Fruit fly (Drosophila melanogaster): ENCODE measurements around the gene CG15005.

CG15005 gene

dm6 chr3L:4193730-4194649 lies 10.1 kb downstream of the CG15005 start, which contains the start of gene CG43367 (continued):
- TF ChIP-seq klu (GFP tag; IDR thresholded peaks at IDR 0.05) (0 out of 2 replicates have a peak, but pooled peaks have one; percentile 21), Dad (GFP tag; optimal IDR thresholded peaks at IDR 0.05) (no peak), Sox102F (GFP tag; optimal IDR thresholded peaks at IDR 0.05) (no peak), CG6689 (GFP tag; IDR thresholded peaks at IDR 0.05) (no peak), CG9609 (GFP tag; optimal IDR thresholded peaks at IDR 0.05) (no peak), Elba2 (GFP tag; optimal IDR thresholded peaks at IDR 0.05) (peak; percentile 82), hbn (GFP tag; IDR thresholded peaks at IDR 0.05; ENCODE audit: partially characterized antibody) (no peak), CG3407 (GFP tag; optimal IDR thresholded peaks at IDR 0.05) (peak; percentile 57), bbx (GFP tag; IDR thresholded peaks at IDR 0.05; ENCODE audit: partially characterized antibody) (no peak), Hey (tag; optimal IDR thresholded peaks at IDR 0.05) (no peak), CG17912 (GFP tag; optimal IDR thresholded peaks at IDR 0.05) (peak; percentile 22), slbo (GFP tag; IDR thresholded peaks at IDR 0.05) (peak; percentile 41; the same call in 1 of the 2 replicates), so (GFP tag; IDR thresholded peaks at IDR 0.05) (0 out of 3 replicates have a peak, but pooled peaks have one; percentile 33), Atf6 (GFP tag; IDR thresholded peaks at IDR 0.05) (0 out of 2 replicates have a peak, but pooled peaks have one; percentile 22), Rfx (GFP tag; IDR thresholded peaks at IDR 0.05) (peak; percentile 67), Hr39 (optimal IDR thresholded peaks at IDR 0.05) (no peak), seq (GFP tag; IDR thresholded peaks at IDR 0.05) (no peak), tgo (GFP tag; IDR thresholded peaks at IDR 0.05) (no peak), stc (GFP tag; IDR thresholded peaks at IDR 0.05) (peak; percentile 11; the same call in 1 of the 2 replicates), bab2 (GFP tag; optimal IDR thresholded peaks at IDR 0.05) (no peak), CG2199 (GFP tag; IDR thresholded peaks at IDR 0.05) (no peak), Aef1 (GFP tag; IDR thresholded peaks at IDR 0.05) (no peak), Camta (GFP tag; optimal IDR thresholded peaks at IDR 0.05) (no peak), CG32767 (GFP tag; IDR thresholded peaks at IDR 0.05) (no peak), run (tag; optimal IDR thresholded peaks at IDR 0.05) (no peak), Trl (optimal IDR thresholded peaks at IDR 0.05) (no peak), Trl (GFP tag; optimal IDR thresholded peaks at IDR 0.05) (no peak), CG8944 (GFP tag; optimal IDR thresholded peaks at IDR 0.05) (no peak), Hsf (GFP tag; optimal IDR thresholded peaks at IDR 0.05) (no peak), chinmo (GFP tag; IDR thresholded peaks at IDR 0.05; ENCODE audit: partially characterized antibody) (no peak), CG42726 (GFP tag; IDR thresholded peaks at IDR 0.05; ENCODE audit: partially characterized antibody) (0 out of 2 replicates have a peak, but pooled peaks have one; percentile 29), grau (tag; optimal IDR thresholded peaks at IDR 0.05) (no peak), zen (tag; optimal IDR thresholded peaks at IDR 0.05) (no peak), Side (GFP tag; optimal IDR thresholded peaks at IDR 0.05) (peak; percentile 20), HLH54F (GFP tag; optimal IDR thresholded peaks at IDR 0.05) (peak; percentile 18), CG6854 (GFP tag; optimal IDR thresholded peaks at IDR 0.05) (no peak), tup (GFP tag; optimal IDR thresholded peaks at IDR 0.05) (no peak), CG10462 (GFP tag; optimal IDR thresholded peaks at IDR 0.05) (no peak), CG11695 (GFP tag; IDR thresholded peaks at IDR 0.05) (no peak), CG17359 (tag; optimal IDR thresholded peaks at IDR 0.05) (no peak), crol (GFP tag; IDR thresholded peaks at IDR 0.05) (peak; percentile 90), HmgD (GFP tag; optimal IDR thresholded peaks at IDR 0.05) (peak; percentile 25), CG9215 (GFP tag; IDR thresholded peaks at IDR 0.05) (no peak), chm (GFP tag; IDR thresholded peaks at IDR 0.05) (0 out of 2 replicates have a peak, but pooled peaks have one; percentile 11), MTF-1 (GFP tag; optimal IDR thresholded peaks at IDR 0.05; ENCODE audit: borderline replicate concordance) (peak; percentile 6), CG15696 (tag; optimal IDR thresholded peaks at IDR 0.05) (no peak), Opbp (GFP tag; IDR thresholded peaks at IDR 0.05; ENCODE audit: partially characterized antibody) (peak; percentile 50; the same call in 1 of the 3 replicates), mam (GFP tag; optimal IDR thresholded peaks at IDR 0.05) (no peak), CG34422 (GFP tag; IDR thresholded peaks at IDR 0.05) (peak; percentile 29; the same call in 1 of the 3 replicates), Hr3 (GFP tag; optimal IDR thresholded peaks at IDR 0.05) (no peak)
